Fruit fly (Drosophila melanogaster): ENCODE data around the gene CG15531.

CG15531 gene

DNA sequence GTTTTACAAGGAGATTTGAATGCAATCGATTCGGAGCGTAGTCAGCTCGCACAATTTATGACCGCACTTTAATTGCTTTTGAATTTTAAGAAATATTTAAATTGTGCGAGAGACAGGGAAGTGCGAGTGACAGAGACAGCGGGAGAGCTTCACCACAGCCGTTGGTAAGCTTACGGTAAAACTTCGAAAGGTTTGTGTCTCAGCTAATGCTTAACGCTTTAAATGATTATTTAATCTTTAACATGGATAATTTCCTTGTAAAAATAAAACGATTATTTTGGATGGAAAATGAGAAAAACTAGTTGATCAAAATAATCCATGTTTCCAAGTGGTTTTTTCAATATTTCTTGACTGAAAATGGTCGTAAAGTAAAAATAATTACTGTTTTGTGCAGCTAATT, 45.4 kb downstream of the CG15531 start:
- no peak for TF ChIP-seq aop (GFP tag; IDR thresholded peaks at IDR 0.05)
- peak; percentile 50 for TF ChIP-seq CTCF (GFP tag; optimal IDR thresholded peaks at IDR 0.05)
- no peak for TF ChIP-seq HLHmδ (GFP tag; optimal IDR thresholded peaks at IDR 0.05)
- no peak for TF ChIP-seq CG11456 (GFP tag; IDR thresholded peaks at IDR 0.05)
- TF ChIP-seq sens (GFP tag): peak; percentile 17
- TF ChIP-seq Med (GFP tag): peak; percentile 42
- no peak for TF ChIP-seq Dll (GFP tag; IDR thresholded peaks at IDR 0.05; ENCODE audit: partially characterized antibody)
- no peak for TF ChIP-seq CG17912 (GFP tag; optimal IDR thresholded peaks at IDR 0.05)
- TF ChIP-seq Ets65A (GFP tag): no peak
- peak; percentile 6 for TF ChIP-seq Dp (GFP tag; optimal IDR thresholded peaks at IDR 0.05)
- TF ChIP-seq CG15269 (tag; optimal IDR thresholded peaks at IDR 0.05): no peak
- no peak for TF ChIP-seq z (GFP tag; IDR thresholded peaks at IDR 0.05)
- TF ChIP-seq E2f2 (GFP tag; IDR thresholded peaks at IDR 0.05): peak; percentile 36; the same call in 1 of the 2 replicates
- peak; percentile 43 for TF ChIP-seq gfzf (GFP tag; optimal IDR thresholded peaks at IDR 0.05)
- TF ChIP-seq CG12104 (GFP tag; optimal IDR thresholded peaks at IDR 0.05): no peak
- TF ChIP-seq Pdp1 (GFP tag; optimal IDR thresholded peaks at IDR 0.05): peak in 1 of 2 experiments; percentile 82

DNA sequence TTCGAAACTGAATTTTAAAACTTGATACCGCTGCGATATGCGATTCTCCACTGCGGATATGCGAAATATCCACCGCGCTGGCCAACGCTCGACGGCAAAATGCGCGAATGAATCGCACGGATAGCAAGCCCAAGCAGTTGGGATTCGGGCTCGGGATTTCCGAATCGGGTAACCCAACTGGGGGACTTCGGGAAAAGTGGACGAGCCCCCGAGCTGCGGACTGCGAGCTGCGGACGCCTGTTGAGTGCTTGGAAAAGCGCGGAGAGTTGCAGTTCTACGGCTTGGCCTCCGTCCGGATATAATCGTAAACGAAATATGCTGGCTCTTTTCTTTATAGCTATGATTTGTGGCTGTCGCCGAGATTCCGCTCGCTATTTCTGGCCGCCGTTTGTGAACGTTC, 46.5 kb downstream of the CG15531 start, which contains the start of gene AdoR:
Gene AdoR (minus strand): TSS at position 101 of the 400 bp plus-strand sequence.
- no peak for TF ChIP-seq CG17912 (GFP tag; optimal IDR thresholded peaks at IDR 0.05)
- TF ChIP-seq CG12769 (tag; optimal IDR thresholded peaks at IDR 0.05): peak; percentile 7
- peak; percentile 49 for TF ChIP-seq CG13894 (tag; optimal IDR thresholded peaks at IDR 0.05)
- TF ChIP-seq Deaf1 (tag; optimal IDR thresholded peaks at IDR 0.05): peak; percentile 83
- TF ChIP-seq CG7372 (GFP tag; IDR thresholded peaks at IDR 0.05): no peak

All from whole organism, embryonic.